Worm (Caenorhabditis elegans) whole organism, midembryonic: Measurements from ENCODE around the gene R09E10.13.
A peak's percentile ranks its signal among the peaks of the same experiment; 100 is the strongest.

Experiments used
- T22C8.4 ChIP-seq: fragments of 200-800 bp; sonication (Bioruptor generic); IDR thresholded peaks from 2 replicates; pipeline ENCODE4 v1.3.6; 2022; ENCODE audit warnings: missing genetic modification characterization, missing compliant biosample characterization
- cog-1 ChIP-seq: sonication (generic microtip); optimal IDR thresholded peaks from 2 replicates; lab custom pipeline; 2016; ENCODE audit warnings: missing genetic modification characterization, missing compliant biosample characterization
- flt-1 ChIP-seq: fragments of 200-800 bp; sonication (Bioruptor generic); IDR thresholded peaks from 2 replicates; pipeline ENCODE4 v1.3.6; 2022; ENCODE audit warnings: missing genetic modification characterization, missing compliant biosample characterization
- klf-2 ChIP-seq: fragments of 200-800 bp; sonication (Bioruptor generic); conservative IDR thresholded peaks from 2 replicates; pipeline ENCODE4 v1.3.6; 2022; ENCODE audit warnings: missing genetic modification reagents, missing genetic modification characterization, missing compliant biosample characterization
- med-1 ChIP-seq: sonication (generic microtip); optimal IDR thresholded peaks from 2 replicates; lab custom pipeline; 2017; ENCODE audit warnings: missing genetic modification characterization, mild to moderate bottlenecking, missing compliant biosample characterization, antibody characterized with exemption, missing genetic modification reagents; ENCODE audit not compliant: insufficient read depth
- ref-1 ChIP-seq: fragments of 200-800 bp; sonication (Bioruptor generic); conservative IDR thresholded peaks from 2 replicates; pipeline ENCODE4 v1.3.6; 2022; ENCODE audit warnings: missing genetic modification reagents, missing genetic modification characterization, missing compliant biosample characterization
- tab-1 ChIP-seq: fragments of 200-800 bp; sonication (Bioruptor generic); IDR thresholded peaks from 2 replicates; pipeline ENCODE4 v1.3.6; 2022; ENCODE audit warnings: missing genetic modification characterization, missing compliant biosample characterization
- ztf-23 ChIP-seq: fragments of 200-800 bp; sonication (Bioruptor generic); IDR thresholded peaks from 2 replicates; pipeline ENCODE4 v1.3.6; 2022; ENCODE audit warnings: missing genetic modification reagents, missing genetic modification characterization, missing compliant biosample characterization
- ztf-29 ChIP-seq: fragments of 200-800 bp; sonication (Bioruptor generic); IDR thresholded peaks from 2 replicates; pipeline ENCODE4 v1.3.6; 2022; ENCODE audit warnings: missing genetic modification reagents, missing genetic modification characterization, missing compliant biosample characterization

Gene R09E10.13

DNA sequence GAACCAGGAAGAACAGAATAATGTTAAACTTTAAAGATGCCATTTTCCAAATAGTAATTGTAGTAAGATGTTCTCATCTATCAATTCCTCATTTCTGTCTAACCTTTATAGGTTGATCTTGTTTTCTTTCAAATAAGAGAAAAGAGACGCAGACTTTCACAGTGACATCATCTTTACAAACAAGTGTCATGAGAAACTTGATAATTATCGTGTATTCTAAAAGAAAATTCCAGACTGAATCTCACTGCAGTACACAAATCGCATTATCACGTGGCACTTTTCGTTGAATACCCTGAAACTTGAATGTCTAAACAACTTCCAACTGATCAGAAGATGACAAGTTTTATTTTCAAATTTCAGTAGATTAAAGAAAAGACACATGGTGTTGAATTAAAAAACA is at the start of gene R09E10.13:
TSS of gene R09E10.13 (minus strand) at position 61 of the 400 bp plus-strand sequence.
- TF ChIP-seq T22C8.4 (GFP tag; lab: Robert Waterston, UW) (no peak), ref-1 (no peak), med-1 (GFP tag; lab: Kevin White, UChicago) (no peak), ztf-23 (GFP tag; lab: Robert Waterston, UW) (no peak), klf-2 (GFP tag; lab: Robert Waterston, UW) (no peak), tab-1 (GFP tag; lab: Robert Waterston, UW) (no peak), ztf-29 (GFP tag; lab: Robert Waterston, UW) (no peak), cog-1 (tag; lab: Kevin White, UChicago) (no peak), flt-1 (GFP tag; lab: Robert Waterston, UW) (no peak)

DNA sequence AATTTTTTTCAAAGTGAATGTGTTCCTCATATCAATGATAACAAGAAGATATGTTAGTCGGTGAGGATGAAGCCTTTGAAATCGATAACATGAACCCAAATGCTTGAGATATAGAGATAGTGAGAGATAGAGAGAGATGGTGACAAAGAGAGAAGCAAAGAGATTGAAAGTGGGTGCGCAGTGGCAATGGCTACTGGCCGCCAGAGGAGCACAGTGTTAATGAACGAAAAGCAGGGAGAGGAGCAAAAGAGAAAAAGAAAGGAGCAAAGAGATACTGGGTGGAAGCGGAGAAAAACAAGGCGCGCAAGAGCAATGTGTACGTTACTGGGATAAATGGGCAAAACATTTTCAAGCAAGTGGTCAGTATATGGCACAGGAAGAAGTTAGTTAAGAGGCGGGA is 49.7 kb upstream of the R09E10.13 start:
- peak; percentile 5 for TF ChIP-seq cog-1 (tag; lab: Kevin White, UChicago)
- no peak for TF ChIP-seq ztf-23 (GFP tag; lab: Robert Waterston, UW)

DNA sequence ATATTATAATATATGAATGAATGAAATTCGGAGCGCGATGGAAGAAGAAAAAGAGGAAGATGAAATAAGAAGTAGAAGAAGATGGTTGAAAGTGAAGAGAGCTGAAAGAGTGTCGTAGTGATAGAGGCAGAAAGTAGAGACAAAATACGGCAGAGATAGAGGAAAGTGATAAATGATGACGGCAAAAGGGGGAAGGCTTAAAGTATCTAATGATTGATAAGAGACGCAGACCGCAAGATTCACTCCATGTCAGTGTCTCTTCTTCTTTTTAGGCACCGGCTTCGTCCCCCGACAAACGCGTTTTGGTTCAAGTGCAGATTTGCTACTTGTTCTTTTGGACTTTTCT is 47.4 kb upstream of the R09E10.13 start:
- TF ChIP-seq klf-2 (GFP tag; lab: Robert Waterston, UW) (no peak), T22C8.4 (GFP tag; lab: Robert Waterston, UW) (no peak), flt-1 (GFP tag; lab: Robert Waterston, UW) (no peak), cog-1 (tag; lab: Kevin White, UChicago) (no peak), med-1 (GFP tag; lab: Kevin White, UChicago) (no peak), ztf-23 (GFP tag; lab: Robert Waterston, UW) (no peak), tab-1 (GFP tag; lab: Robert Waterston, UW) (no peak), ztf-29 (GFP tag; lab: Robert Waterston, UW) (no peak), ref-1 (no peak)

DNA sequence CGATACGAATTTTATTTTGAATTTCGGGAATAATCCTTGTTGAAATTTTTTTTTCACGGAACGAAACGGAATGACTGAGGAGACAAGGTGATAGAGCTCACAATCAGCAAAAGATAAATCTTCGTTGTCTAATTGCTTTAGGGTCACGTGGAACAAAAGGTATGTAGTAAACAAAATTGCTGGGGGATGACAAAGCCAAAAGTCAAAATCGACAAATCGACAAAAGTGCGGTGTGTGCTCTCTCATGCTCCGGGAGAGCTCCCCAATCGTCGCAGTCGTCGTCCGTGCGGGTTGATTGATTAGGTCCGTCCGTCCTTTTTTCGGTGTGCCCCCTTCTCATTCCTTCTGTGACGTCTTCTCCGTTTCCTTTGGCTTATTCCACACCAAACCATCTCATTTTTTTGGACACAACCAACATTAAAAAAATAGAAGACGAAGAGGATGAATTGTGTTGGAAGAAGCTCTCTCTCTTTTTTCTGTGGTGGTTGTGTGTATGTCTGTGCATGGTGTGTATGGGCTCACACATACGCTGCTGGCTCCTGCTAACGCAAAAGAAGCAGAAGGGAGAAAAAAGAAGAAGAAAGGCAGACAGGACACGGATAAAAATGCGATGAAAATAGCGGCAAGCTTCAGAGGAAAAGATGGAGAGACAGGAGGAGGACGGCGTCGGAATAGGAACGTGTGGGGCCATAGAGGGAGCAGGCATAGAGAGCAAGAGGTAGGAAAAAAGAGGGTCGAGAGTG is 46.8 kb upstream of the R09E10.13 start:
- TF ChIP-seq klf-2 (GFP tag; lab: Robert Waterston, UW) (no peak), ref-1 (no peak), ztf-23 (GFP tag; lab: Robert Waterston, UW) (no peak; the same call in 1 of the 2 replicates), cog-1 (tag; lab: Kevin White, UChicago) (no peak), flt-1 (GFP tag; lab: Robert Waterston, UW) (no peak), T22C8.4 (GFP tag; lab: Robert Waterston, UW) (no peak), med-1 (GFP tag; lab: Kevin White, UChicago) (no peak), tab-1 (GFP tag; lab: Robert Waterston, UW) (no peak), ztf-29 (GFP tag; lab: Robert Waterston, UW) (no peak)

DNA sequence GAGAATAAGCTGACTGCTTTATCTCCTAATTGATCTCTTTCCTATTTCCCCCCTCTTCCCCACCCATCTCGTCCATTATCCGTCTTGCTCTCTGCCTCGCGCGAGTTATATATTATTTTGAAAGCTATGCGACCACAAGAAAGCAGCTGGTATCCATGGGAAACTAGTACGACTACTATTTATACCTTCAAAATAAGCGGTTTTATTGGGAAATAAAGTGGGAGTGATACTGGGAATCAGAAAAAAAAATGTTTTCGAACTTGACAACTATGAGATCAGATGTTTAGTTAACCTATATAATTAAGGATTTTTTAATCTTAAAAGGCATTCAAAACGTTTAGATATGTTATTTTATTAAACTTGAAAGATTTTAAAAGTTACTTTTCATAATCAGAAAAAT is 44.8 kb upstream of the R09E10.13 start:
- no peak for TF ChIP-seq ztf-23 (GFP tag; lab: Robert Waterston, UW)
- TF ChIP-seq ref-1 = no peak
- no peak for TF ChIP-seq tab-1 (GFP tag; lab: Robert Waterston, UW)
- no peak for TF ChIP-seq med-1 (GFP tag; lab: Kevin White, UChicago)
- TF ChIP-seq T22C8.4 (GFP tag; lab: Robert Waterston, UW) = no peak
- no peak for TF ChIP-seq flt-1 (GFP tag; lab: Robert Waterston, UW)
- TF ChIP-seq cog-1 (tag; lab: Kevin White, UChicago) = no peak
- TF ChIP-seq klf-2 (GFP tag; lab: Robert Waterston, UW) = no peak
- no peak for TF ChIP-seq ztf-29 (GFP tag; lab: Robert Waterston, UW)

DNA sequence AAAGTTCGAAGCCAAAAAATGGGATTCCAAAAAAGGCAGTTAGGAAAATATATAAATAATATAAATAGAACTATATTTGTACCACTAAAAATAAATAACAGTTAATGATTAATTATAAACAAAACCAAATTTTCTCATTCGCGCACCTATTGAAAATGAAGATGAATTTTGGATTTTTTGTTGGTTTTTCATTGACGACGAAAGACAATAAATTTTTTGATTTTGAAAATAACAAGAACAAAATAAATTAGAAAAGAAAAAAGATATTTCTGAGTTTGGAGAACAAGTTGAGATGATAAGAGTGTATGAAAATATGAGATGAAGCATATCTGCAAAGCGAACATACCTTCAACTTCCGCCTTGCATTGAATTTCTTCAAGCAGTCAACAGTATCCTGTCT is 42.3 kb upstream of the R09E10.13 start:
- no peak for TF ChIP-seq ztf-23 (GFP tag; lab: Robert Waterston, UW)
- TF ChIP-seq cog-1 (tag; lab: Kevin White, UChicago) = no peak
- no peak for TF ChIP-seq tab-1 (GFP tag; lab: Robert Waterston, UW)
- no peak for TF ChIP-seq med-1 (GFP tag; lab: Kevin White, UChicago)
- no peak for TF ChIP-seq flt-1 (GFP tag; lab: Robert Waterston, UW)
- TF ChIP-seq ref-1 = no peak
- no peak for TF ChIP-seq klf-2 (GFP tag; lab: Robert Waterston, UW)
- no peak for TF ChIP-seq ztf-29 (GFP tag; lab: Robert Waterston, UW)
- no peak for TF ChIP-seq T22C8.4 (GFP tag; lab: Robert Waterston, UW)

DNA sequence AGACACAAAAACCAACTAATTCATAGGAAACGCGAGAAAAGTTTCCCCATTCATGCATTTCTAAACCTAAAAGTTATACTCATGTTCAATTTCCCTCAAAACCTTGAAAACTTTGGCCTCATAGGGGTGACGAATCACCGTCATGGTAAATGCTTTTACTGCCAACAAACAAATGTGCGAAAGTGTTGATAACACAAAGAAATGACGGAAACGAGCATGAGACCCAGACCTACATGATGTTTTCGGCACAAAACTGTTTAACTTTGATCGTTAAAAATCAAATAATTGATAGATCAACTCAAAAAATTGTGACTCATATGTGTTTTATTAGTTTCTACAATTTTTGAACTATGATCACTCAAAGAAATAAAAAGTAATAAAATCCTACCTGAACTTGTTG is 36.9 kb upstream of the R09E10.13 start:
- TF ChIP-seq ztf-23 (GFP tag; lab: Robert Waterston, UW) (no peak), T22C8.4 (GFP tag; lab: Robert Waterston, UW) (no peak), med-1 (GFP tag; lab: Kevin White, UChicago) (no peak), flt-1 (GFP tag; lab: Robert Waterston, UW) (no peak), klf-2 (GFP tag; lab: Robert Waterston, UW) (no peak), ref-1 (no peak), cog-1 (tag; lab: Kevin White, UChicago) (no peak), tab-1 (GFP tag; lab: Robert Waterston, UW) (no peak), ztf-29 (GFP tag; lab: Robert Waterston, UW) (no peak)

DNA sequence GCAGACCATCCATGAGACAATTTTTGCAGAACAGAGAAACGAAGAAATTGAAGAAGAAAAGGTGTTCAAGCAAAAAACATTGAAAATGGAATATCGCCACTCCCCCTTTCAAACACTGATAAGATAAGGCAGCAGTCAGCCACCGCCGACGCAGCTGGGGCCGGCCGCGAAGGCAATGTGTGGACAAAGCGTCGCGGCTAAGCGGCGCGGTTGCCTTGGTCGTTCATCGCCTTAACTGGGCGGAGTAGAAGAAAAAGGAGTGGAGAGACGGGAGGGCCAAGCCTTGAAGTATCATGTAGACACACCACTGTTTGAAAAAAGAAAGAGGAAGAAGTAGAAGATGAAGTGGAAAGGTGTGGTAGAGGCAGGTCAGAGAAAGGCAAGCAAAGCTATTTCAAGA is 36.0 kb upstream of the R09E10.13 start:
- TF ChIP-seq klf-2 (GFP tag; lab: Robert Waterston, UW) = peak; percentile 62; the same call in 1 of the 2 replicates
- 0 out of 2 replicates have a peak, but pooled peaks have one; percentile 39 for TF ChIP-seq ztf-23 (GFP tag; lab: Robert Waterston, UW)
- TF ChIP-seq med-1 (GFP tag; lab: Kevin White, UChicago) = no peak

DNA sequence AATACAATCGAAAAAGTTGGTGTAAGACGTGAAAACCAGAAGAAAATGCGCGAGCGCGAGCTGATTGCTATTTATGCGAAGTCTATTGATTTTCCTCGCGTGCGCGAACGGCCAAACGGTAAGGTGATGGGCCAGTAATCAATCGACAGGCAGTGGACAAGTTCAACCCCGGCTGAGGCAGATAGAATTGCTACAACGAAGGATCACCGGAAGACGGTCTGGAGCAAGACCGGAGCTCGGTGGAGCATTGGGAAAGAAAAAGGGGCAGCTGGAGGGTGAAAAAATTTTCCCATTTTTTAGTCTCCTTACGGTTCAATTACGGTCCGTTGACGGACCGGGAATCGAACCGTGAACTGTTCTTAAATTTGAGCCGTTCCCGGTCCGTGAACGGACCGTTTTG is 28.4 kb upstream of the R09E10.13 start:
- TF ChIP-seq tab-1 (GFP tag; lab: Robert Waterston, UW) = 0 out of 2 replicates have a peak, but pooled peaks have one; percentile 52
